Fruit fly (Drosophila melanogaster): ENCODE results near the gene CG13855.

The CG13855 gene

DNA sequence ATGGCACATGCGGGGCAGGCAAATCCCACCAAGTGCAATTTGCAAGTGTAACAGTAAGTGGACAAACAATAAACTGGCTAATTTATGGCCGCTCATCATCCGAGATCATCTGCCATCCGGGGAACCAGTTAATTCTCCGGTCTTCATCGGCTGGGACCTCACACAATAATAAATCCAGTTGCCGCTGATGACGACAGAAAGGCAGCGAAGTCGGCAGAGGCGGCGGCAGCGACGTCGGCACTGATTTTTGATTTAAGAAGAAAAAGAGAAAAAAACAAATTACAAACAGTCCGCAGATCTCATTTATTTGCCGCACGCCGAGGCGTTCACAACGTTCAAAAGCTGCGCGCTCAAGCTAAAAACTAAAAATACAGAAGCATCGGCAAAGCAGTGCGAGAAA is 3.4 kb upstream of the CG13855 start, which contains the start of gene CG13856:
Gene CG13856, plus strand, starts transcription at position 301 of the 400 bp plus-strand sequence.
- no peak for TF ChIP-seq foxo (GFP tag; optimal IDR thresholded peaks at IDR 0.05)
- no peak for TF ChIP-seq GATAd (GFP tag; optimal IDR thresholded peaks at IDR 0.05)
- TF ChIP-seq ey (GFP tag; optimal IDR thresholded peaks at IDR 0.05), result no peak
- TF ChIP-seq Hr78 (GFP tag; optimal IDR thresholded peaks at IDR 0.05), result no peak
- TF ChIP-seq pan (optimal IDR thresholded peaks at IDR 0.05), result no peak
- no peak for TF ChIP-seq jim (GFP tag; optimal IDR thresholded peaks at IDR 0.05)
- TF ChIP-seq Vsx2 (GFP tag; optimal IDR thresholded peaks at IDR 0.05; ENCODE audit: partially characterized antibody), result no peak
- no peak for TF ChIP-seq usp (GFP tag; optimal IDR thresholded peaks at IDR 0.05)
- no peak for TF ChIP-seq CrebA (GFP tag; optimal IDR thresholded peaks at IDR 0.05; ENCODE audit: borderline replicate concordance)

DNA sequence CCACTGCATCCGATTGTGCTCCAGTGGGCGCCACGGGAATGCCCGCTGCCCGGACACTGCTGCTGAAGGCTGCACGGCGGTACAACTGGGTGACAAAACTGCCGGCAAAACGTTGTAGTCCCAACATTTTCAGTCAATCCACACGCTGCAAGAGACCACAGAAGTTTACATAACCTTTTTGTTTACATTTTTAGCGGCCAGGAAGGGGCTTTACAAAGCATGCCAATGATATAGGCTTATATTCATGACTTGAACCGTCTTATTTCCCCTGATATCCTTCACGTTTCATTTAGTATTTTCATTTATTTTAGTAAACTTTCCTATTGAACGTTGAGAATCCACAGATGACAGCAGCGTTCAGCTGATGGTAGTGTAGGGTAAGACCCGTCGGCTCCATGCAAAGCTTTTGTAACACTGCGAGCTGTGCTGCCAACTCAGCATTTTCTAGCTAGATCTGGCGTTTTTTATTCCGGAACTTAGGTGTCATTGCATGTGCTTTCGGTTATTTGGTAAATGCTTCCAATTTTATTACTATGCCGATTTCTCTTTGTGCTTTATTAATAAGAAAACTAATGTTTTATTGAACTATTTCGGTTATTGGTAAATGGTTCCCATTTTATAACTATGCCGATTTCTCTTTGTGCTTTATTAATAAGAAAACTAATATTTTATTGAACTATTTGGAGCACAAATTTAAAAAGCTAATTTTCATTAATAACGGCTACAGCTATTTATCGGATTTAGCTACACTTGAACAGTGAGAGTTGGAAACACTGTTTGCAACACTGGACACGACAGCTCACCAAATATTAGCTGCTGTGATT is 5.0 kb downstream of the CG13855 start, which contains the start of the genes CG13850 and lqfR:
Gene CG13850, minus strand, starts transcription at position 379 of the 824 bp plus-strand sequence.
Gene lqfR, plus strand, starts transcription at position 765 of the 824 bp plus-strand sequence.
- no peak for TF ChIP-seq Rel (GFP tag; optimal IDR thresholded peaks at IDR 0.05)
- peak; percentile 48 for TF ChIP-seq Rel (tag; optimal IDR thresholded peaks at IDR 0.05)
- TF ChIP-seq brk (GFP tag; optimal IDR thresholded peaks at IDR 0.05), result no peak
- peak; percentile 80 for TF ChIP-seq rgr (GFP tag; optimal IDR thresholded peaks at IDR 0.05)
- no peak for TF ChIP-seq dl (GFP tag; optimal IDR thresholded peaks at IDR 0.05; ENCODE audit: insufficient read depth in 1 of 2, partially characterized antibody in 2 of 2)
- TF ChIP-seq Dfd (GFP tag; optimal IDR thresholded peaks at IDR 0.05), result no peak
- TF ChIP-seq ey (GFP tag; optimal IDR thresholded peaks at IDR 0.05), result peak; percentile 75
- TF ChIP-seq h (GFP tag; optimal IDR thresholded peaks at IDR 0.05), result peak; percentile 86
- TF ChIP-seq CG32264 (GFP tag; optimal IDR thresholded peaks at IDR 0.05), result peak; percentile 3
- TF ChIP-seq Hr78 (GFP tag; optimal IDR thresholded peaks at IDR 0.05), result no peak
- TF ChIP-seq dmrt93B (GFP tag; optimal IDR thresholded peaks at IDR 0.05), result peak; percentile 80
- no peak for TF ChIP-seq tai (GFP tag; optimal IDR thresholded peaks at IDR 0.05)
- peak; percentile 85 for TF ChIP-seq Jra (GFP tag; optimal IDR thresholded peaks at IDR 0.05)
- TF ChIP-seq pan (optimal IDR thresholded peaks at IDR 0.05), result no peak
- TF ChIP-seq fru (GFP tag; optimal IDR thresholded peaks at IDR 0.05), result peak; percentile 86
- peak; percentile 67 for TF ChIP-seq dsf (GFP tag; optimal IDR thresholded peaks at IDR 0.05; ENCODE audit: borderline replicate concordance)
- peak; percentile 79 for TF ChIP-seq sv (GFP tag; optimal IDR thresholded peaks at IDR 0.05)
- peak; percentile 86 for TF ChIP-seq Hnf4 (GFP tag; optimal IDR thresholded peaks at IDR 0.05)
- TF ChIP-seq Vsx2 (GFP tag; optimal IDR thresholded peaks at IDR 0.05; ENCODE audit: partially characterized antibody), result no peak
- TF ChIP-seq lola (GFP tag; optimal IDR thresholded peaks at IDR 0.05), result no peak
- TF ChIP-seq CrebA (GFP tag; optimal IDR thresholded peaks at IDR 0.05; ENCODE audit: borderline replicate concordance), result no peak
- TF ChIP-seq br (GFP tag; optimal IDR thresholded peaks at IDR 0.05), result peak; percentile 77
- peak; percentile 94 for TF ChIP-seq woc (GFP tag; optimal IDR thresholded peaks at IDR 0.05)
- TF ChIP-seq jim (GFP tag; optimal IDR thresholded peaks at IDR 0.05), result no peak
- TF ChIP-seq Abd-B (GFP tag; optimal IDR thresholded peaks at IDR 0.05), result no peak
- no peak for TF ChIP-seq Dif (GFP tag; optimal IDR thresholded peaks at IDR 0.05; ENCODE audit: partially characterized antibody)
- TF ChIP-seq foxo (GFP tag; optimal IDR thresholded peaks at IDR 0.05), result peak in 1 of 2 experiments; percentile 85
- no peak for TF ChIP-seq usp (GFP tag; optimal IDR thresholded peaks at IDR 0.05)
- TF ChIP-seq HLH106 (tag; optimal IDR thresholded peaks at IDR 0.05), result peak; percentile 74
- TF ChIP-seq Sp1 (GFP tag; optimal IDR thresholded peaks at IDR 0.05), result peak; percentile 75
- TF ChIP-seq OdsH (GFP tag; optimal IDR thresholded peaks at IDR 0.05), result peak; percentile 76
- peak; percentile 41 for TF ChIP-seq GATAd (GFP tag; optimal IDR thresholded peaks at IDR 0.05)
- no peak for TF ChIP-seq N (GFP tag; optimal IDR thresholded peaks at IDR 0.05)
- TF ChIP-seq CG9705 (GFP tag; optimal IDR thresholded peaks at IDR 0.05), result peak; percentile 59
- TF ChIP-seq sage (GFP tag; optimal IDR thresholded peaks at IDR 0.05), result peak; percentile 44
- peak; percentile 99 for TF ChIP-seq Myc (optimal IDR thresholded peaks at IDR 0.05)
- peak; percentile 59 for TF ChIP-seq Hr83 (GFP tag; optimal IDR thresholded peaks at IDR 0.05; ENCODE audit: poor library complexity, severe bottlenecking)
- peak; percentile 77 for TF ChIP-seq psq (GFP tag; optimal IDR thresholded peaks at IDR 0.05)
- TF ChIP-seq Mio (GFP tag; optimal IDR thresholded peaks at IDR 0.05), result peak; percentile 38
